Worm (Caenorhabditis elegans) whole organism, young adult: ENCODE data around the gene lnp-1.

ENCODE experiments used
- C17E4.6 ChIP-seq: fragments of 200-800 bp; sonication (Bioruptor generic); IDR thresholded peaks from 2 replicates; pipeline ENCODE4 v1.3.6; 2022; ENCODE audit warnings: missing genetic modification reagents, missing genetic modification characterization, missing compliant biosample characterization
- F37B4.10 ChIP-seq: fragments of 200-800 bp; sonication (Bioruptor generic); IDR thresholded peaks from 2 replicates; pipeline ENCODE4 v1.3.6; 2022; ENCODE audit warnings: missing genetic modification characterization, missing compliant biosample characterization
- ZK185.1 ChIP-seq: sonication (generic microtip); optimal IDR thresholded peaks from 2 replicates; lab custom pipeline; 2016; ENCODE audit warnings: mild to moderate bottlenecking, missing genetic modification characterization, missing compliant biosample characterization; ENCODE audit not compliant: poor library complexity, severe bottlenecking
- bed-1 ChIP-seq: fragments of 200-800 bp; sonication (Bioruptor generic); IDR thresholded peaks from 2 replicates; pipeline ENCODE4 v1.3.6; 2022; ENCODE audit warnings: missing genetic modification reagents, missing genetic modification characterization, missing compliant biosample characterization
- cebp-2 ChIP-seq: fragments of 200-800 bp; sonication (Bioruptor generic); IDR thresholded peaks from 2 replicates; pipeline ENCODE4 v1.3.6; 2022; ENCODE audit warnings: missing genetic modification characterization, missing compliant biosample characterization
- die-1 ChIP-seq: sonication (generic microtip); optimal IDR thresholded peaks from 2 replicates; lab custom pipeline; 2016; ENCODE audit warnings: missing genotype, mild to moderate bottlenecking, missing genetic modification characterization, missing compliant biosample characterization
- efl-1 ChIP-seq: fragments of 150-350 bp; optimal IDR thresholded peaks from 2 replicates; lab custom pipeline; 2014; ENCODE audit warnings: missing biosample characterization, missing genetic modification reagents, missing genetic modification characterization
- egl-44 ChIP-seq: fragments of 200-800 bp; sonication (Bioruptor generic); IDR thresholded peaks from 2 replicates; pipeline ENCODE4 v1.3.6; 2022; ENCODE audit warnings: missing genetic modification reagents, missing genetic modification characterization, missing compliant biosample characterization
- ekl-4 ChIP-seq: fragments of 200-800 bp; sonication (Bioruptor generic); IDR thresholded peaks from 2 replicates; pipeline ENCODE4 v1.3.6; 2022; ENCODE audit warnings: missing genetic modification reagents, missing genetic modification characterization, missing compliant biosample characterization
- let-526 ChIP-seq: fragments of 200-800 bp; sonication (Bioruptor generic); IDR thresholded peaks from 2 replicates; pipeline ENCODE4 v1.3.6; 2022; ENCODE audit warnings: missing genetic modification reagents, missing genetic modification characterization, missing compliant biosample characterization
- pha-4 ChIP-seq: fragments of 150-350 bp; sonication (generic microtip); optimal IDR thresholded peaks from 2 replicates; lab custom pipeline; 2014; ENCODE audit warnings: missing biosample characterization, missing genetic modification reagents, missing genetic modification characterization
- sea-2 ChIP-seq: fragments of 200-800 bp; sonication (Bioruptor generic); IDR thresholded peaks from 2 replicates; pipeline ENCODE4 v1.3.6; 2022; ENCODE audit warnings: missing genetic modification characterization, missing compliant biosample characterization
- somi-1 ChIP-seq: fragments of 200-800 bp; sonication (Bioruptor generic); optimal IDR thresholded peaks from 2 replicates; lab custom pipeline; 2018; ENCODE audit warnings: mild to moderate bottlenecking, missing genetic modification characterization, missing compliant biosample characterization
- ztf-26 ChIP-seq: sonication (generic microtip); optimal IDR thresholded peaks from 2 replicates; lab custom pipeline; 2017; ENCODE audit warnings: missing genetic modification characterization, missing compliant biosample characterization

ce11 chrX:4556028-4556427, 32.5 kb upstream of the lnp-1 start:
- TF ChIP-seq ekl-4 (GFP tag; lab: Robert Waterston, UW) (no peak), ZK185.1 (tag; lab: Kevin White, UChicago) (no peak), bed-1 (GFP tag; lab: Robert Waterston, UW) (no peak), die-1 (tag; lab: Kevin White, UChicago) (no peak), let-526 (no peak), F37B4.10 (GFP tag; lab: Robert Waterston, UW) (no peak), sea-2 (GFP tag; lab: Robert Waterston, UW) (no peak), egl-44 (GFP tag; lab: Robert Waterston, UW) (no peak), ztf-26 (no peak), efl-1 (GFP tag; lab: Kevin White, UChicago) (no peak), pha-4 (tag; lab: Kevin White, UChicago) (no peak), cebp-2 (GFP tag; lab: Robert Waterston, UW) (no peak), C17E4.6 (no peak), somi-1 (no peak)
